Worm (Caenorhabditis elegans): ENCODE results near the gene lin-32.

Gene lin-32

DNA sequence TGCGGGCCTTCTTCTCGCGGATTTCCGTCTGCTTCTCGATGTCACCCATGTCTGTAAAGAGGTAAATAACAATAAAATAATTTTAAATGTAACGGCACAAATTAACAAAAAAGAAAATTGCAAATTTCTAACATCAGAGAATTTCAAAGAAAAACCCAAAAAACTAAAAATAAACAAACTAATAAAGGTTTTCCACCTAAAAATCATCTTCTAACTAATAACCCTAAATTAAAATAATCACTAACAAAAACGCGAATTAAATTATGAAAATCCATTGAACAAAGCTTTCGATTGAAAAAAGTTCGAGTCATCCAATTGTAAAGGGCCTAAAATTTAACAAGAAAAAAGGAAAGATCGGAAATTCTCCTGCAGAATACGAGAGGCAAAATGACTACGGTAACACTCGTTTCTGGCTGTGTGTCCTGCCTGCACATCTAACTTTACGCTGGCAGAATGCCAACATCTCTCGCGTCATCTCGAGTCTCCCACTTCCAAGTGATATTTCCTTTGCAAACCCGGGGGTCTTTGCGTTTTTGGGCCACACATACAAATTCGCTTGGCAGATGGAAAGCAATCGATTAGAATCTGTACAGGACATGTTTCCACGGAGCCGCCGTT, 12.8 kb upstream of the lin-32 start, which contains the start of gene rpl-11.2 (continued):
- TF ChIP-seq unc-55 (GFP tag; optimal IDR thresholded peaks at IDR 0.05) (peak; percentile 74), ets-4 (tag; optimal IDR thresholded peaks at IDR 0.05) (peak; percentile 58), pax-1 (tag; optimal IDR thresholded peaks at IDR 0.05) (peak; percentile 76), odd-2 (tag; optimal IDR thresholded peaks at IDR 0.05) (no peak), ceh-18 (tag; optimal IDR thresholded peaks at IDR 0.05) (peak; percentile 85), pha-2 (tag; optimal IDR thresholded peaks at IDR 0.05) (no peak), ama-1 (optimal IDR thresholded peaks at IDR 0.05) (no peak), ceh-30 (tag; optimal IDR thresholded peaks at IDR 0.05) (peak; percentile 84), nfya-1 (tag; optimal IDR thresholded peaks at IDR 0.05) (peak; percentile 97), tbx-7 (tag; optimal IDR thresholded peaks at IDR 0.05) (no peak), K09A11.1 (tag; optimal IDR thresholded peaks at IDR 0.05; ENCODE audit: insufficient read depth) (peak; percentile 24), unc-42 (tag; optimal IDR thresholded peaks at IDR 0.05) (peak; percentile 84), eyg-1 (tag; optimal IDR thresholded peaks at IDR 0.05) (no peak), mec-3 (tag; optimal IDR thresholded peaks at IDR 0.05; ENCODE audit: borderline replicate concordance) (no peak), ceh-6 (GFP tag; optimal IDR thresholded peaks at IDR 0.05) (no peak), ceh-14 (tag; optimal IDR thresholded peaks at IDR 0.05) (no peak), elt-4 (tag; optimal IDR thresholded peaks at IDR 0.05) (no peak), ceh-2 (tag; optimal IDR thresholded peaks at IDR 0.05) (peak; percentile 57), dve-1 (tag; optimal IDR thresholded peaks at IDR 0.05) (peak; percentile 87), C08G9.2 (tag; optimal IDR thresholded peaks at IDR 0.05) (no peak), K02D7.2 (tag; optimal IDR thresholded peaks at IDR 0.05) (peak; percentile 24), hlh-8 (tag; optimal IDR thresholded peaks at IDR 0.05) (no peak)

DNA sequence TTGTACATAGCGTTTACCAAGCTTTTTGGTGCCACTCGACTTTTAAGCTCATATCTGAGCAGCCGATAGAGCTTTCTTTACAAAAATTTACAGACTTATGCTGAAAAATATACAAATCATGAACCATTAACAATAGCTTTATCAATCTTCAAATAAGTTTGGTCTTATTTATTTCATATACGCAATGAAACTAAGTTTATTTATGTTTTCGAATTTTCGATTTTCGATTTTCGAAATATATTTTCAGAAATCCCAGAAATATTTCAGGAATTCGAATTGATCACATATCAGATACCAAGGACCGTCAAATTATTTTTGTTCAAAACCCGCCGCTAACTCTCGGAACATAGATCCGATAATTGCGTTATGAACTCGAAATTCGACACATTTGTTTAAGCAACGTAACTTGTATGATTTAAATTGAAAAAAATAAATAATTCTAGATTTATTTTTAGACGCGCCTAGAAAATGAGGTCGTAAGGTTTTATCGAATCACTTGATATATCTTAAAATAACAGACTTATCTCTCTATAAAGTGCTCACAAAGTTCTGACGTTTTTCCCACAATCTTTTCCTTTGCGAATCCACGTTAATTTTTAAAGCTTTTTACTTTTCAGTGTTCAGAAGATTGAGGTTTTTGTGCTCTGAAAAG, 11.4 kb upstream of the lin-32 start:
- no peak for TF ChIP-seq fkh-6 (tag; optimal IDR thresholded peaks at IDR 0.05)
- no peak for TF ChIP-seq ceh-9 (tag; optimal IDR thresholded peaks at IDR 0.05)
- TF ChIP-seq ceh-48 (tag; optimal IDR thresholded peaks at IDR 0.05), result no peak
- no peak for TF ChIP-seq unc-3 (GFP tag; conservative IDR thresholded peaks at IDR 0.05)
- TF ChIP-seq unc-3 (tag; optimal IDR thresholded peaks at IDR 0.05), result no peak
- no peak for TF ChIP-seq hlh-15 (tag; optimal IDR thresholded peaks at IDR 0.05)
- no peak for TF ChIP-seq unc-86 (tag; optimal IDR thresholded peaks at IDR 0.05)
- no peak for TF ChIP-seq unc-42 (tag; optimal IDR thresholded peaks at IDR 0.05)
- TF ChIP-seq ceh-2 (tag; optimal IDR thresholded peaks at IDR 0.05), result no peak
- no peak for TF ChIP-seq rnt-1 (tag; optimal IDR thresholded peaks at IDR 0.05)
- no peak for TF ChIP-seq pat-9 (tag; optimal IDR thresholded peaks at IDR 0.05)
- TF ChIP-seq sox-4 (tag; optimal IDR thresholded peaks at IDR 0.05), result no peak
- no peak for TF ChIP-seq unc-55 (GFP tag; optimal IDR thresholded peaks at IDR 0.05)
- no peak for TF ChIP-seq Y22D7AL.16 (tag; optimal IDR thresholded peaks at IDR 0.05)
- no peak for TF ChIP-seq nfya-1 (tag; optimal IDR thresholded peaks at IDR 0.05)
- TF ChIP-seq eyg-1 (tag; optimal IDR thresholded peaks at IDR 0.05), result no peak
- TF ChIP-seq tbx-7 (tag; optimal IDR thresholded peaks at IDR 0.05), result no peak
- no peak for TF ChIP-seq mec-3 (tag; optimal IDR thresholded peaks at IDR 0.05; ENCODE audit: borderline replicate concordance)

DNA sequence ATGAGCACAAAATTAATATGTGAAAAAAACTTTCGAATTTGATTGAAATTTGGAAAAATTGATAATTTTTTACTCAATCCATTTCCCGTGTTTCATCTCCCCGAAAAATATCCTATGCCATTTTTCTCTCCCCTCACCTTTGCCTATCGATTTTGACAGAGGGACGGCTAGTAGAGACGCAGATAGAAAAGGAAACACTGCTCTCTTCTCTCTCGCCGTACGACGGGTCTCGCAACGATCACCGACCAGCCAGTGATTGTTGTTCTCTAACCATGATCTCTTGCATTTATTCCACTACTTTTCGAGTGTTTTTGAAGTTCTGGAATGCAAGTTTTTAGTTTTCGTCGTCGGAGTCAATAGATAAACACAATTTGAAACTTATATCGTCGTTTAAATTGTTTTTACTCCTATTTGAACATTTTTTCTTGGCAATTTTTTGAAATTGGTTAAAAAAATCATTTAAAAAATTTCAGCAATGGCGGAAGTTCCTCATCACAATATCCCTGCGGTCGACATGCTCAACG, 7.6 kb upstream of the lin-32 start, which contains the start of gene vha-15:
TSS of gene vha-15 (plus strand) at position 474 of the 524 bp plus-strand sequence.
- TF ChIP-seq ref-2 (tag; optimal IDR thresholded peaks at IDR 0.05) (peak; percentile 9), tbx-2 (tag; optimal IDR thresholded peaks at IDR 0.05) (peak; percentile 51), pha-2 (tag; optimal IDR thresholded peaks at IDR 0.05) (peak; percentile 23), eyg-1 (tag; optimal IDR thresholded peaks at IDR 0.05) (no peak), ceh-31 (tag; optimal IDR thresholded peaks at IDR 0.05) (peak; percentile 64), sox-4 (tag; optimal IDR thresholded peaks at IDR 0.05) (no peak), nfya-1 (tag; optimal IDR thresholded peaks at IDR 0.05) (peak; percentile 85), ceh-18 (tag; optimal IDR thresholded peaks at IDR 0.05) (peak; percentile 33), ceh-34 (tag; optimal IDR thresholded peaks at IDR 0.05) (peak; percentile 40), ama-1 (optimal IDR thresholded peaks at IDR 0.05) (no peak), dve-1 (tag; optimal IDR thresholded peaks at IDR 0.05) (peak; percentile 47), pha-4 (tag; optimal IDR thresholded peaks at IDR 0.05) (no peak), unc-42 (tag; optimal IDR thresholded peaks at IDR 0.05) (peak; percentile 44), rnt-1 (tag; optimal IDR thresholded peaks at IDR 0.05) (peak; percentile 23), hlh-15 (tag; optimal IDR thresholded peaks at IDR 0.05) (no peak), ceh-48 (tag; optimal IDR thresholded peaks at IDR 0.05) (peak; percentile 93), unc-55 (GFP tag; optimal IDR thresholded peaks at IDR 0.05) (peak; percentile 94), hlh-30 (tag; optimal IDR thresholded peaks at IDR 0.05; ENCODE audit: insufficient read depth) (peak; percentile 18)
